Worm (Caenorhabditis elegans): ENCODE results near the gene hsp-75.
A peak's percentile ranks its signal among the peaks of the same experiment; 100 is the strongest.

The hsp-75 gene

DNA sequence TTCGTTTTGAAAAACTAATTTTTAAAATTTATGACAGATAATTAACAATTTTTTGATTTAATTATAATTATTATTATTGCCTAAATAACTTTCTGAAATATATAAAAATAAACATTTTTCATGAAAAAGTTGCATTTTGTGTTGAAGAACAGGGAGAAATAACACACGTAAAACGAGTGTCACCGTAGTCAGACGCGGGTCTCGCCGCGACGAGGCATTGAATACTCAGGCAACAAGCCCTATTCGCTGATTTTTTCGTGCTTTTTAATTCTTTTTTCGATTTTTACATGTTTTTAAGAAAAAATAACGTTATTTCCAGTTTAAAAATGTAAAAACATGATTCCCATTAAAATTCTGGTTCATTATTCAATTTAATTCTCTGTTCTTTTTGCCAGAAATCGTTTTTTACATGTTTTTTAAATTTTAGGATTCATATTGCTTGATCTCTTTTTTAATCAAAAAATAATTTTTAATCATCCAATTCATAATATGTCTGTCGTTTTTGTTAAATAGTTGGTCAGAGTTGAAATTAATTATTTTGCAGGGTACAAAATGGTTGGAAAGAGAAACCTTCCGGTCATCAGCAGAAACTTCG lies 18.5 kb downstream of the hsp-75 start, which contains the start of gene rpl-6 (continued):
- peak; percentile 80 for TF ChIP-seq pha-4 (tag; optimal IDR thresholded peaks at IDR 0.05)

DNA sequence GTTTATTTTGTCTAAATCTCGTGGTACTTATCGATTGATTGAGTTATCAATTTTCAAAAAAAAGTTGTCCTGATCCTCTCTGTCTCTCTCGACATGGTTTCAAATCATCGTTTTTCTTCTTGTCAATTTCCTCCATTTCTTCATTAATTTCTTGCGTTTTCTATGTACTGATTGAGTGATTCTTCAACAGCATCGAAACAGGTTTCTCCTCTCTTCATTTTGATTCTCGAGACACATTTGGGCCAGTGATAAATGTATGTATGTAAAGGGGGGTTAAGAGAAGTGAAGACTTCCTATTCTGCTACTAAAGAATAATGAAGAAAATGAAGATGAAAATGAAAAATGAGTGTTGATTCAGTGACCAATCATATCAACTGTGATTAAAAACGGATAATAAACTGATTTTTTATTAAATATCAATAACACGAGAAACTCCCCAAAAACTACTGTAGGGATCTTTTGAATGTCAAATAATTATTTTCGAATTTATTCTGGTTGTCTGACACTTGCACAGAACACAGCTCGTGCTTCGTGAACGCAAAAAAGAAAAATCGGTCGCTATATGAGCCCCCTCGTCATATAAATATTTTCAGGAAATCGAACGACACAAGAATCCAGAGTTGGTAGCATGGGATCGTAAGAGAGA lies 23.3 kb downstream of the hsp-75 start:
- TF ChIP-seq somi-1 (GFP tag; optimal IDR thresholded peaks at IDR 0.05) (peak; percentile 26), T07F8.4 (tag; optimal IDR thresholded peaks at IDR 0.05) (no peak), lin-40 (tag; optimal IDR thresholded peaks at IDR 0.05) (peak; percentile 20)

DNA sequence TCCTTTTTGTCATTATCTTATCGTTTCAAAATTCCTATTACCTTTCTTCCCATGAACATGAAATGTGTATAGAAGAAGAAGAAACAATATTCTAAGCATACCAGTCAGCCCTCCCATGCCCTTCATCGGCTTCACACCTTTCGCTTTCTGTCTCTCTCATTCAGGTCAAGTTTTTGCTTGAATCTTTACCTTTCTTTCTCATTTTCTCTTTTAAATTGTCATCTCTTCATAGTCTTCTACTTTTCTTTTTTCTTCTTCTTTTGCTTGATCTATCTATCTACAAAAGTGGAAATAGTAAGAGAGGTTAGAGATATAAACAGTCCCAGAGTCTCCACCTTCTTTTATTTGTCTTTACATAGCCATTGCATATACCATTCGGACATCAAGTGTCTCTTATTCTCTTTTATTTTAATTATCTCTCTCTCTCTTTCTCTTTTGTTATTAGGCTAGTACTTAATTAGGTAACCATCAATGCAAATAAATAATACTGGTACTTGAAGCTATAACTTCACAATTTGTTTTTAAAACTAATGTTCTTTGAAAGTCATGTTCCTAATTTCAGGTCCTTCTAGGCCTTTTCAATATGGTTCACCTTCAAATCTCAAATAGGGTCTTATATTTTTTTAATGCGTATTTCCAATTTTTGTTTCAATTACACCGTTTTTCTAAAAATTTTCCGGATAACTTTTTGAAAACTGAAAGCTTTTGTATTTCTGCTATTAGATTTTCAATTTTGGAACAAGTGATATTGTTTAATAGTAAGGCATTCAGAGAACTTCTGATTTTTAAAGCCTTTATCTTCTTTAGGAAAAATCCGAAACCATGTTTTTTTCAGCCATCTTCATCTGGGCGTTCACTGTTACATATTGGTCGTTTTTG lies 24.9 kb downstream of the hsp-75 start, which contains the start of gene dpy-31:
dpy-31 (plus strand) TSS at position 829 of the 879 bp plus-strand sequence.
- no peak for TF ChIP-seq F37B4.10 (GFP tag; IDR thresholded peaks at IDR 0.05)
- no peak for TF ChIP-seq snpc-1.1 (tag; optimal IDR thresholded peaks at IDR 0.05; ENCODE audit: insufficient read depth)
- no peak for TF ChIP-seq aptf-2 (GFP tag; conservative IDR thresholded peaks at IDR 0.05)
- no peak for TF ChIP-seq F39B2.1 (GFP tag; IDR thresholded peaks at IDR 0.05)
- no peak for TF ChIP-seq Y79H2A.3 (GFP tag; conservative IDR thresholded peaks at IDR 0.05)
- TF ChIP-seq repo-1 (tag; optimal IDR thresholded peaks at IDR 0.05): no peak
- TF ChIP-seq F33H1.4 (GFP tag; IDR thresholded peaks at IDR 0.05): no peak
- no peak for TF ChIP-seq ZK185.1 (tag; optimal IDR thresholded peaks at IDR 0.05; ENCODE audit: poor library complexity, severe bottlenecking)
- no peak for TF ChIP-seq pbrm-1 (GFP tag; IDR thresholded peaks at IDR 0.05)
- no peak for TF ChIP-seq athp-1 (tag; optimal IDR thresholded peaks at IDR 0.05)
- TF ChIP-seq lsy-27 (tag; optimal IDR thresholded peaks at IDR 0.05; ENCODE audit: borderline replicate concordance, insufficient read depth): no peak
- TF ChIP-seq madf-6 (GFP tag; IDR thresholded peaks at IDR 0.05): no peak
- TF ChIP-seq dpl-1 (GFP tag; optimal IDR thresholded peaks at IDR 0.05): no peak
- no peak for TF ChIP-seq B0261.1 (tag; optimal IDR thresholded peaks at IDR 0.05)
- no peak for TF ChIP-seq B0019.2 (GFP tag; conservative IDR thresholded peaks at IDR 0.05)
- TF ChIP-seq pha-4 (tag; optimal IDR thresholded peaks at IDR 0.05): no peak
- no peak for TF ChIP-seq F57A8.1 (GFP tag; optimal IDR thresholded peaks at IDR 0.05)
- no peak for TF ChIP-seq efl-1 (GFP tag; optimal IDR thresholded peaks at IDR 0.05)

DNA sequence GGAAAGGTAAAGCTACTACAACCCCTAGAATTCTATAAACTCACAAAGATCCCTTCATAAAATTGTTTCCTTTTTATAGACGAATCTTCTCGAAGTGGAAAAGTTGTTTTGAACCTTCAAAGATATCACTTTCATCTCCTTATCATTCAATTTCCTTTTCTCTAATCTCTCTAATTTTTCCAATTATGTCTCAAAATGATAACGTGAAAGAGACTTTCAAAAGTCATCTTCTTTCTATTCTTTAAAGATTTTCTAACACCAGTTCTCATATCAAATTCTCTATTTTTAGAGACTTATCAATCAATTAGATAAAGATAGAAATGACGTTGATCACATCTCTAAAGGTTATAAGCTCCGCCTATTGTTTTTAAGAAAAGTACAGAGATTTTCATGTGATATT lies 27.0 kb downstream of the hsp-75 start:
- TF ChIP-seq tbp1 (GFP tag; optimal IDR thresholded peaks at IDR 0.05) (no peak), Y53G8AR.9 (GFP tag; conservative IDR thresholded peaks at IDR 0.05) (no peak), pha-4 (tag; optimal IDR thresholded peaks at IDR 0.05) (no peak), ztf-3 (GFP tag; optimal IDR thresholded peaks at IDR 0.05) (no peak), nhr-27 (tag; optimal IDR thresholded peaks at IDR 0.05) (no peak), ama-1 (optimal IDR thresholded peaks at IDR 0.05) (no peak), ama-1 (GFP tag; optimal IDR thresholded peaks at IDR 0.05) (no peak), rec-8 (tag; optimal IDR thresholded peaks at IDR 0.05) (no peak), lsl-1 (GFP tag; optimal IDR thresholded peaks at IDR 0.05) (no peak), dpff-1 (tag; optimal IDR thresholded peaks at IDR 0.05) (no peak), F49E8.2 (tag; optimal IDR thresholded peaks at IDR 0.05; ENCODE audit: insufficient read depth) (no peak), attf-6 (GFP tag; IDR thresholded peaks at IDR 0.05) (no peak), rpc-1 (optimal IDR thresholded peaks at IDR 0.05) (no peak), rpc-1 (tag; optimal IDR thresholded peaks at IDR 0.05) (no peak), snpc-1.3 (tag; optimal IDR thresholded peaks at IDR 0.05; ENCODE audit: insufficient read depth) (no peak)
